Worm (Caenorhabditis elegans) whole organism, early embryonic: ENCODE data around the gene mat-2.

Experiments
- B0310.2 ChIP-seq: sonication (generic microtip); optimal IDR thresholded peaks from 2 replicates; lab custom pipeline; 2016; ENCODE audit warnings: mild to moderate bottlenecking, missing genetic modification characterization, missing compliant biosample characterization
- F13C5.2 ChIP-seq: sonication (generic microtip); optimal IDR thresholded peaks from 2 replicates; lab custom pipeline; 2017; ENCODE audit warnings: mild to moderate bottlenecking, missing genetic modification characterization, inconsistent platforms, missing compliant biosample characterization
- aly-1 ChIP-seq: sonication (generic microtip); optimal IDR thresholded peaks from 2 replicates; lab custom pipeline; 2016; ENCODE audit warnings: missing genetic modification characterization, missing compliant biosample characterization
- ama-1 ChIP-seq: fragments of 150-350 bp; optimal IDR thresholded peaks from 2 replicates; lab custom pipeline; 2014
- ceh-13 ChIP-seq: fragments of 200-800 bp; sonication (Bioruptor generic); optimal IDR thresholded peaks from 2 replicates; lab custom pipeline; 2018; ENCODE audit warnings: mild to moderate bottlenecking, missing genetic modification characterization, missing compliant biosample characterization
- ceh-36 ChIP-seq: sonication (generic microtip); optimal IDR thresholded peaks from 2 replicates; lab custom pipeline; 2016; ENCODE audit warnings: missing genetic modification characterization, inconsistent platforms, missing compliant biosample characterization
- ets-7 ChIP-seq: sonication (generic microtip); optimal IDR thresholded peaks from 2 replicates; lab custom pipeline; 2016; ENCODE audit warnings: missing genotype, missing genetic modification characterization, missing compliant biosample characterization
- flt-1 ChIP-seq: fragments of 200-800 bp; sonication (Bioruptor generic); IDR thresholded peaks from 2 replicates; pipeline ENCODE4 v1.3.6; 2022; ENCODE audit warnings: missing genetic modification characterization, missing compliant biosample characterization
- hmbx-1 ChIP-seq: sonication (generic microtip); optimal IDR thresholded peaks from 2 replicates; lab custom pipeline; 2016; ENCODE audit warnings: mild to moderate bottlenecking, missing genetic modification characterization, missing compliant biosample characterization
- hmg-4 ChIP-seq: fragments of 200-800 bp; sonication (Bioruptor generic); optimal IDR thresholded peaks from 2 replicates; lab custom pipeline; 2018; ENCODE audit warnings: mild to moderate bottlenecking, missing genetic modification characterization, missing compliant biosample characterization
- hnd-1 ChIP-seq: sonication (generic microtip); optimal IDR thresholded peaks from 2 replicates; lab custom pipeline; 2016; ENCODE audit warnings: missing genetic modification characterization, missing compliant biosample characterization
- pes-1 ChIP-seq: fragments of 200-800 bp; sonication (Bioruptor generic); IDR thresholded peaks from 2 replicates; pipeline ENCODE4 v1.3.6; 2022; ENCODE audit warnings: missing genetic modification reagents, missing genetic modification characterization, missing compliant biosample characterization
- scrt-1 ChIP-seq: fragments of 200-800 bp; sonication (Bioruptor generic); IDR thresholded peaks from 2 replicates; pipeline ENCODE4 v1.3.6; 2022; ENCODE audit warnings: missing genetic modification characterization, missing compliant biosample characterization
- sea-1 ChIP-seq: fragments of 200-800 bp; sonication (Bioruptor generic); conservative IDR thresholded peaks from 2 replicates; pipeline ENCODE4 v1.3.6; 2022; ENCODE audit warnings: missing genetic modification characterization, missing compliant biosample characterization
- tbx-11 ChIP-seq: fragments of 200-800 bp; sonication (Bioruptor generic); IDR thresholded peaks from 2 replicates; pipeline ENCODE4 v1.3.6; 2022; ENCODE audit warnings: missing genetic modification characterization, missing compliant biosample characterization
- tbx-37 ChIP-seq: fragments of 200-800 bp; sonication (Bioruptor generic); conservative IDR thresholded peaks from 2 replicates; pipeline ENCODE4 v1.3.6; 2022; ENCODE audit warnings: missing genetic modification reagents, missing genetic modification characterization, missing compliant biosample characterization
- tra-4 ChIP-seq: sonication (generic microtip); optimal IDR thresholded peaks from 2 replicates; lab custom pipeline; 2017; ENCODE audit warnings: missing genetic modification characterization, missing compliant biosample characterization

The mat-2 gene

DNA sequence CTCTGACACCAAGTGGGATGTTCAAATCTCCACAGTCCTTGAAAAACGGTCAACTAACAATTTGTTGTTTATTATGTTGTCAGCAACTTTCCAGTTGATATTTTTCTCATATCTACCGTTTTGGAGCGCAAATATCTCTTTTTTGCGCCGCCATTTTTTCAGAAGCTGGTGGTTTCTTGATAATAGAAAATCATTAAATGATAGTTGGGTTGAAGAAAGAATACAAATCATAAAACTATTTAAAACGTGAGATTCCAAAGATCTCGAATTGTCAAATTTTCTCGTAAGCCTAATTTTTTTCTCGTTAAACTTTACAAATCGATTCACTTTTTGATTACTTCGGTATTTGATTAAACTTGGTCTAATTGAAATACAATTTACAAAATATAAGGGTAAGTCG lies 20.1 kb upstream of the mat-2 start, which contains the start of gene rpl-42:
TSS of gene rpl-42 (plus strand) at position 301 of the 400 bp plus-strand sequence.
- TF ChIP-seq ceh-13 (GFP tag; lab: Kevin White, UChicago) (no peak), sea-1 (GFP tag; lab: Robert Waterston, UW) (no peak), hmg-4 (GFP tag; lab: Kevin White, UChicago) (no peak), F13C5.2 (tag; lab: Kevin White, UChicago) (no peak), flt-1 (GFP tag; lab: Robert Waterston, UW) (no peak), ets-7 (tag; lab: Kevin White, UChicago) (no peak), pes-1 (GFP tag; lab: Robert Waterston, UW) (no peak), B0310.2 (tag; lab: Kevin White, UChicago) (no peak), tra-4 (tag; lab: Kevin White, UChicago) (no peak), tbx-37 (GFP tag; lab: Robert Waterston, UW) (no peak), hnd-1 (no peak), aly-1 (tag; lab: Kevin White, UChicago) (no peak)

DNA sequence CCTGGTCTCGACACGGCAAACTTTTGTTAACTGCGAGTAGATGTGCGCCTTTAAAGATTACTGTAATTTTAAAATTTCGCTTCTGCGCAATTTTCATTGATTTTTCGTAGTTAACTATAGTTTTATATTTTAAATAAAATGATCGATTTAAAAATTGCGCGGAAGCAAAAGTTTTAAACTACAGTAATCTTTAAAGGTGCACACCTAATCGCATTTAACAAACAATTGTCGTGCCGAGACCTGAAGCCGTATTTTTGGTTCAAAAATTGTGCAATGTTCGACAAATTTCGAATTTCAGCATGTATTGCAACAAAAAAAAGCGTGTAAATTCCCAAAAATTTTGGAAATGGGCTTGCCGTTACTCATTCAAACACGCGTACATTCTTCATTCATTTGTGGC lies 18.1 kb upstream of the mat-2 start:
- no peak for TF ChIP-seq tbx-11 (GFP tag; lab: Robert Waterston, UW)

DNA sequence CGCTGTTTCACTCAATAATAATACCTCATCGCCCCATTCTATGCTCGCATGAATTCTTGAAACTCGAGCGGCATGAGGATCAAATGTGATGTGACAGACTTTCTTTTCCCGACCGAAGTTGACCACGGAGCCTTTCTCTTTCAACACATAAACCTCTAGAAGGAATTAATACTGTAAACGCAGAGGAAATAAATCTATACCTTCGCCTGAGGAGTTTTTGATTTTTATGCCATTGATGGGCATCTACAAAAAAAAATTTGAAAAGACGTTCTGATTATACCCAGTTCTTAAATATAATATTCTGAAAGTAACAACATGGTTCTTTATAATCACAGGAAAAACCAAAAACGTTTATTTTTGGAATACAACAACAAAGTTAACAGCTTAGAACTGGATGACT lies 16.3 kb upstream of the mat-2 start, which contains the start of gene nbs-1:
TSS of gene nbs-1 (minus strand) at position 246 of the 400 bp plus-strand sequence.
- TF ChIP-seq scrt-1 (GFP tag; lab: Robert Waterston, UW) = no peak
- TF ChIP-seq hmbx-1 (tag; lab: Kevin White, UChicago) = no peak
- TF ChIP-seq flt-1 (GFP tag; lab: Robert Waterston, UW) = no peak
- TF ChIP-seq F13C5.2 (tag; lab: Kevin White, UChicago) = no peak
- no peak for TF ChIP-seq tbx-11 (GFP tag; lab: Robert Waterston, UW)
- no peak for TF ChIP-seq ceh-13 (GFP tag; lab: Kevin White, UChicago)
- no peak for TF ChIP-seq tra-4 (tag; lab: Kevin White, UChicago)
- no peak for TF ChIP-seq ceh-36

DNA sequence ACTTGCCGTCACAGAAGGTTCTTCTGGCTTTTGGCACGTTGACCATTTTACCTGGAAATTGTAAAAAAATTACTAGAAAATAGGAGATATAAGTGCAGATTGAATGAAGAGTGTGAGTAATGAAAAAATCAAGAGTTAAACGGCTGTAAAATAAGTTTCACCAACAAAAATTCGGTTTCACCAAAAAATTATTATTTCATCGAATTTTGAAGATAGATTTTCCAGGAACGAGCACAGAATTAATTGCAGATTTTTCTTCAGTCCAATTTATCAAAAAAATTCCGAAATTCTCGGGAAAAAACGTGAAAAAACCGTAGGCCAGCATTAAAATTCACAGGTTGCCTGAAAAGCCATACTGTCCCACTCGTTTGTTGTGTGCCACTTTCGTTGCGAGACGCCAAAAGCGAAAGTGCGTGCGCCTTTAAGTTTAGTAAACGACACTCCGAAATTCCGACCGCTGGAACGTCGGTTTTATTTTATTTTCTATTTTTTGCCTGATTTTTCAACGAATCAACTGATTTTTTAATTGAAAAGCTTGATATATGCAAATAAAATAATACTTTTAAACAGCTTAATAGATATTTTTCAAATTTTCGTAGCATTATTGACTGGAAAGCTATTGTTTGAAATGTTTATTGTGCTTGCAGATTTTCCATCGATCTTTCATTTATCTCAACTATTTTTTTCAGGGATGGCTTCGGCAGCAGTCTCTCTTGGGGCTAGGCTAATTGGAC lies 15.2 kb upstream of the mat-2 start, which contains the start of the genes rpl-36.A and nuo-1:
TSS of gene rpl-36.A (minus strand) at position 51 of the 734 bp plus-strand sequence.
TSS of gene nuo-1 (plus strand) at position 684 of the 734 bp plus-strand sequence.
- TF ChIP-seq aly-1 (tag; lab: Kevin White, UChicago) (no peak), tbx-11 (GFP tag; lab: Robert Waterston, UW) (no peak), ceh-36 (no peak), flt-1 (GFP tag; lab: Robert Waterston, UW) (no peak), tbx-37 (GFP tag; lab: Robert Waterston, UW) (0 out of 2 replicates have a peak, but pooled peaks have one; percentile 18), ets-7 (tag; lab: Kevin White, UChicago) (no peak), hmbx-1 (tag; lab: Kevin White, UChicago) (no peak), B0310.2 (tag; lab: Kevin White, UChicago) (no peak), F13C5.2 (tag; lab: Kevin White, UChicago) (peak; percentile 23), scrt-1 (GFP tag; lab: Robert Waterston, UW) (no peak), sea-1 (GFP tag; lab: Robert Waterston, UW) (no peak), hmg-4 (GFP tag; lab: Kevin White, UChicago) (no peak)

DNA sequence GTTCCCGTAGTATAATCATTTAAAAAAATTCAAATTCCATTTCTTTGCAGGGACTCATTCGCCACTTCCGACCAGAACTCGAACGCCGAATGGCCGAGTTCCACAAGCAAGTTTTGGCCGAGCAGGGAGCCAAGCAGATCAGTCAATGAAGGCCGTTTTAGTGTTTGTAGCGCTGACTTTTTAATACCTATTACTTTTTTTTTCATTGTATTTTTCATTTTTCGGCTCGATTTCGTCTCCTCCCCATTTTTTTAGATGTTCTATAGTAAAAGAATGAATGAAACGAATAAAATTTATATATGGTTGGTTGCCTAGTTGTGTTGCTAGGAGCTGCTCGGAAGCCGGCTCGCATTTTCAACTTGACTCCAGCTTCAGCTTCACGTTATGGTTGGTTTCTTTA lies 12.7 kb upstream of the mat-2 start, which contains the start of gene C09H10.4:
TSS of gene C09H10.4 (plus strand) at position 301 of the 400 bp plus-strand sequence.
- TF ChIP-seq aly-1 (tag; lab: Kevin White, UChicago) (no peak), scrt-1 (GFP tag; lab: Robert Waterston, UW) (no peak), tbx-37 (GFP tag; lab: Robert Waterston, UW) (no peak), hnd-1 (no peak), F13C5.2 (tag; lab: Kevin White, UChicago) (no peak), ets-7 (tag; lab: Kevin White, UChicago) (no peak), hmbx-1 (tag; lab: Kevin White, UChicago) (no peak), tra-4 (tag; lab: Kevin White, UChicago) (no peak), hmg-4 (GFP tag; lab: Kevin White, UChicago) (no peak), ceh-13 (GFP tag; lab: Kevin White, UChicago) (no peak), flt-1 (GFP tag; lab: Robert Waterston, UW) (no peak), tbx-11 (GFP tag; lab: Robert Waterston, UW) (no peak), sea-1 (GFP tag; lab: Robert Waterston, UW) (no peak)

DNA sequence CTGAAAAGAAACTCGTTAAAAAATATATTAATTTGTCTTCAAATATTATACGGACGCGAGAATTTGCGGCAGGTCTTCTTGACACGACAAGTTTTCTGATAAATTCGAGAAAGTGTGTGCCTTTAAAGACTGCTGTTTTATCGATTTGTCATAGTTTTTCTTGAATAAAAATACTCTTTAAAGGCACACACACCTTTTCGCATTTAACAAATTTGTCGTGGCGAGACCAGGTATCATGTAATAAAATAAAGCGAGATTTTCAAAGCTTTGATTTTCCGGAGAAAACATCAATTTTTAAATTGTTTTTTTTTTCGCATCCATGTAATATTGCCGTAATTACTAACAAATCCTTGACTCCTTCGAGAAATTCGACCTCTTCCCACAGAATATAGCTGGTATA lies 11.3 kb upstream of the mat-2 start:
- TF ChIP-seq ets-7 (tag; lab: Kevin White, UChicago) (no peak), tbx-11 (GFP tag; lab: Robert Waterston, UW) (no peak), scrt-1 (GFP tag; lab: Robert Waterston, UW) (no peak), ceh-36 (no peak), flt-1 (GFP tag; lab: Robert Waterston, UW) (no peak), sea-1 (GFP tag; lab: Robert Waterston, UW) (no peak), ceh-13 (GFP tag; lab: Kevin White, UChicago) (no peak), B0310.2 (tag; lab: Kevin White, UChicago) (no peak), tra-4 (tag; lab: Kevin White, UChicago) (no peak), hmbx-1 (tag; lab: Kevin White, UChicago) (no peak), ama-1 (lab: Kevin White, UChicago) (no peak), aly-1 (tag; lab: Kevin White, UChicago) (no peak), tbx-37 (GFP tag; lab: Robert Waterston, UW) (no peak), hmg-4 (GFP tag; lab: Kevin White, UChicago) (no peak), pes-1 (GFP tag; lab: Robert Waterston, UW) (no peak)

DNA sequence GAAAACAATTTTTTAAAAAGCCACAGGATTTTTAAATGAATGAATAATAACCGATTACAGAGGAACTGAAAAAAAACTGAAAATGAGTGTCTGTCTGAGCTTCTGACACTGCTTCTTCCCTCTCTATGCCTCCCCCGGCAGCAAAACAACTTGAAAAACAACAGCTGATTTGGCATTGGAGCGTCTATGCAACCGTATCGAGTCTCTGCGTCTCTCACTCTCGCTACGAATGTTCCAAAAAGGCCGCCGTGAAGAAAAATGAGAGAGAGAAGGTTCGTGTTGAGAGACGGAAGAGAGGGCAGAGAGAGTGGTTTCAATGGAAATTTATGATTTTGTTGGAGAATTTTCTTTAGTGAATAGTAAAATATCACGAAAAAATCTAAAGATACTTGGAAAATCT lies 9.5 kb upstream of the mat-2 start:
- TF ChIP-seq F13C5.2 (tag; lab: Kevin White, UChicago) (peak; percentile 10), flt-1 (GFP tag; lab: Robert Waterston, UW) (no peak), hmbx-1 (tag; lab: Kevin White, UChicago) (no peak), pes-1 (GFP tag; lab: Robert Waterston, UW) (no peak), tbx-37 (GFP tag; lab: Robert Waterston, UW) (no peak)
